Worm (Caenorhabditis elegans): ENCODE results near the gene amph-1.

amph-1 gene

DNA sequence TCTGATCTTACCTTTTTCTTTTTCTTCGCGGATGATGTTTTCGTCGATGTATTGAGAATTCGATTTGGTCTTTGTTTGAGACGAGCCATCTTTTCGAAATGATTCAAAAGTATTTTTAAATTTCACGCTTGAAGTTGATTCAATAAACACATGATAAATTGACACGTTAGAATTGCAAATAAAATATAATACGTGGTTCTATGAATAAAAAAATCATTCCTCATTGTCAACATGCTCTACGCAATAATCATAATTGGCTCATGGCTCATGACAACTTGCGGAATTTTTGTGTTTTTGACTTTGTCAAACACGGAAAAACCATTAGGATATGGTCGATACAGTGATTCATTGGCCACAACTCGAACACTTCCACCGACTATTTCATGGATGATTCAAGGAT is 35.8 kb upstream of the amph-1 start, which contains the start of the genes htas-1 and ZK1251.3:
htas-1 (minus strand) TSS at position 101 of the 400 bp plus-strand sequence.
ZK1251.3 (plus strand) TSS at position 226 of the 400 bp plus-strand sequence.
- TF ChIP-seq elt-3 (tag; optimal IDR thresholded peaks at IDR 0.05), result no peak
- TF ChIP-seq nhr-28 (tag; optimal IDR thresholded peaks at IDR 0.05), result no peak
- no peak for TF ChIP-seq ztf-11 (tag; optimal IDR thresholded peaks at IDR 0.05)
- TF ChIP-seq aly-2 (tag; optimal IDR thresholded peaks at IDR 0.05), result no peak
- no peak for TF ChIP-seq nhr-43 (tag; optimal IDR thresholded peaks at IDR 0.05; ENCODE audit: poor library complexity, severe bottlenecking)
- no peak for TF ChIP-seq ceh-16 (tag; optimal IDR thresholded peaks at IDR 0.05)
- TF ChIP-seq fkh-10 (GFP tag; optimal IDR thresholded peaks at IDR 0.05), result no peak
- no peak for TF ChIP-seq ceh-28 (tag; optimal IDR thresholded peaks at IDR 0.05)
- TF ChIP-seq unc-39 (tag; optimal IDR thresholded peaks at IDR 0.05), result no peak
- TF ChIP-seq daf-12 (tag; optimal IDR thresholded peaks at IDR 0.05), result no peak

- TF ChIP-seq elt-2 (tag; optimal IDR thresholded peaks at IDR 0.05) (peak; percentile 91), egl-5 (tag; optimal IDR thresholded peaks at IDR 0.05) (no peak), pqm-1 (tag; optimal IDR thresholded peaks at IDR 0.05) (peak; percentile 34)
These were observed 34.8 kb upstream of the amph-1 start, which contains the start of gene ins-7 for ce11 chrIV:9682514-9682913. ins-7 (minus strand) TSS chrIV:9682845.

- TF ChIP-seq ZK546.5 (tag; optimal IDR thresholded peaks at IDR 0.05), result no peak
- TF ChIP-seq ama-1 (optimal IDR thresholded peaks at IDR 0.05), result no peak
- no peak for TF ChIP-seq fkh-2 (tag; optimal IDR thresholded peaks at IDR 0.05)
- TF ChIP-seq skn-1 (tag; optimal IDR thresholded peaks at IDR 0.05), result no peak
- TF ChIP-seq unc-39 (tag; optimal IDR thresholded peaks at IDR 0.05), result no peak
- no peak for TF ChIP-seq nhr-237 (tag; optimal IDR thresholded peaks at IDR 0.05)
- no peak for TF ChIP-seq nhr-77 (tag; optimal IDR thresholded peaks at IDR 0.05)
- TF ChIP-seq ztf-11 (tag; optimal IDR thresholded peaks at IDR 0.05), result no peak
- no peak for TF ChIP-seq nhr-12 (tag; optimal IDR thresholded peaks at IDR 0.05)
- TF ChIP-seq hmg-11 (tag; optimal IDR thresholded peaks at IDR 0.05), result no peak
- TF ChIP-seq lsy-12 (tag; optimal IDR thresholded peaks at IDR 0.05), result no peak
- TF ChIP-seq egl-27 (tag; optimal IDR thresholded peaks at IDR 0.05), result no peak
- no peak for TF ChIP-seq nhr-11 (tag; optimal IDR thresholded peaks at IDR 0.05)
- no peak for TF ChIP-seq elt-2 (tag; optimal IDR thresholded peaks at IDR 0.05)
- no peak for TF ChIP-seq mdl-1 (tag; optimal IDR thresholded peaks at IDR 0.05)
- no peak for TF ChIP-seq elt-1 (tag; optimal IDR thresholded peaks at IDR 0.05)
- TF ChIP-seq egl-5 (tag; optimal IDR thresholded peaks at IDR 0.05), result no peak
- TF ChIP-seq ztf-4 (tag; optimal IDR thresholded peaks at IDR 0.05), result no peak
- no peak for TF ChIP-seq sea-2 (GFP tag; optimal IDR thresholded peaks at IDR 0.05)
These were observed 33.2 kb upstream of the amph-1 start, which contains the start of gene ins-8 for ce11 chrIV:9680841-9681240. ins-8 (minus strand) TSS chrIV:9680941.

ce11 chrIV:9679296-9679695 is 31.6 kb upstream of the amph-1 start:
- TF ChIP-seq elt-2 (tag; optimal IDR thresholded peaks at IDR 0.05), result peak; percentile 3
- no peak for TF ChIP-seq lin-15B (tag; optimal IDR thresholded peaks at IDR 0.05)

DNA sequence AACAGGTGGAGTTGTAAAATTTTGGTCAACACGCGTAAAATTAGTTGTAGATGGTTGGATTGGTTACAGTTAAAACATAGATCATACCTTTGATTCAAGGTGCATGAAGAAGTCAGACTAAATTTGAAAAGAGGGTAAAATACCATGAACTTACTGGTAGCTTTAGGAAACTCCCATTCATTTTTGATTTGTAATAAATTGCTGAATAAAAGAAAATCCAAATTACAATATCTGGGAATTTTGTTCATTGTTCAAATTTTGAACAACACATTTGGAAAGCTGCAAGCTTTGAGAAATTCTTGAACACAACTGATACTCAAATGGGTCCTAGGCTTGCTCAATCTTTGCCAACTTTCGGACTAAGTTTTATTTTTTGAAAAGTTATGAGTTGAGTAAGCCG is 30.3 kb upstream of the amph-1 start:
- TF ChIP-seq nhr-12 (tag; optimal IDR thresholded peaks at IDR 0.05) (no peak), egl-27 (tag; optimal IDR thresholded peaks at IDR 0.05) (no peak), ceh-16 (tag; optimal IDR thresholded peaks at IDR 0.05) (no peak), snpc-4 (tag; optimal IDR thresholded peaks at IDR 0.05) (no peak), lin-39 (tag; optimal IDR thresholded peaks at IDR 0.05) (no peak), egl-5 (tag; optimal IDR thresholded peaks at IDR 0.05) (no peak), zag-1 (tag; optimal IDR thresholded peaks at IDR 0.05) (no peak), ztf-4 (tag; optimal IDR thresholded peaks at IDR 0.05) (no peak), lsy-12 (tag; optimal IDR thresholded peaks at IDR 0.05) (no peak), fos-1 (tag; optimal IDR thresholded peaks at IDR 0.05) (no peak), fkh-2 (tag; optimal IDR thresholded peaks at IDR 0.05) (no peak), nhr-25 (tag; optimal IDR thresholded peaks at IDR 0.05) (no peak), elt-3 (tag; optimal IDR thresholded peaks at IDR 0.05) (no peak)

All from whole organism, L3 larva.